Worm (Caenorhabditis elegans) whole organism, L2 larva: ENCODE data around the gene T05A7.1.

ENCODE experiments used
- F13H6.1 ChIP-seq: sonication (generic microtip); optimal IDR thresholded peaks from 2 replicates; lab custom pipeline; 2016; ENCODE audit warnings: missing genetic modification characterization, missing compliant biosample characterization
- R02D3.7 ChIP-seq: fragments of 150-350 bp; optimal IDR thresholded peaks from 2 replicates; lab custom pipeline; 2014; ENCODE audit warnings: missing biosample characterization, missing genetic modification characterization
- ama-1 ChIP-seq: fragments of 150-350 bp; optimal IDR thresholded peaks from 2 replicates; lab custom pipeline; 2018; ENCODE audit warnings: inconsistent platforms
- ceh-16 ChIP-seq: fragments of 150-350 bp; optimal IDR thresholded peaks from 2 replicates; lab custom pipeline; 2014; ENCODE audit warnings: missing biosample characterization, missing genetic modification characterization
- egl-27 ChIP-seq: sonication (generic microtip); optimal IDR thresholded peaks from 3 replicates; lab custom pipeline; 2017; ENCODE audit warnings: missing biosample characterization, missing genetic modification reagents, missing genetic modification characterization
- elt-3 ChIP-seq: sonication (generic microtip); optimal IDR thresholded peaks from 2 replicates; lab custom pipeline; 2017; ENCODE audit warnings: missing biosample characterization, missing genetic modification characterization
- lsy-2 ChIP-seq, 2 experiments: fragments of 150-350 bp in 1 of 2; sonication (generic microtip) in 1 of 2; optimal IDR thresholded peaks; 2 replicates each; lab custom pipeline; 2014 to 2017; ENCODE audit warnings: missing biosample characterization in 2 of 2, missing genetic modification characterization in 2 of 2
- nhr-77 ChIP-seq: fragments of 150-350 bp; optimal IDR thresholded peaks from 2 replicates; lab custom pipeline; 2014; ENCODE audit warnings: missing biosample characterization, missing genetic modification characterization
- snpc-4 ChIP-seq: fragments of 150-350 bp; optimal IDR thresholded peaks from 2 replicates; lab custom pipeline; 2014; ENCODE audit warnings: missing biosample characterization, missing genetic modification characterization
- unc-62 ChIP-seq: fragments of 150-350 bp; optimal IDR thresholded peaks from 2 replicates; lab custom pipeline; 2014; ENCODE audit warnings: missing biosample characterization, missing genetic modification reagents, missing genetic modification characterization
- ztf-11 ChIP-seq: sonication (generic microtip); optimal IDR thresholded peaks from 2 replicates; lab custom pipeline; 2017; ENCODE audit warnings: missing biosample characterization, missing genetic modification characterization

- TF ChIP-seq ama-1 (no peak), F13H6.1 (tag; lab: Kevin White, UChicago) (no peak), R02D3.7 (tag; lab: Kevin White, UChicago) (no peak), egl-27 (no peak), lsy-2 (tag; optimal IDR thresholded peaks at IDR 0.05; lab: Kevin White, UChicago) (no peak), ztf-11 (no peak), snpc-4 (tag; lab: Kevin White, UChicago) (no peak), elt-3 (tag; lab: Kevin White, UChicago) (no peak), ceh-16 (tag; lab: Kevin White, UChicago) (no peak), nhr-77 (no peak), unc-62 (GFP tag; lab: Kevin White, UChicago) (no peak)
Measured at ce11 chrII:4655834-4656233, 22.2 kb upstream of the T05A7.1 start, which contains the start of gene fut-6.
